Fruit fly (Drosophila melanogaster) whole organism, pupa: Measurements from ENCODE around the gene CG18641.

Experiments used
- CG10348 ChIP-seq: fragments of 200-800 bp; sonication (Bioruptor generic); IDR thresholded peaks from 2 replicates; pipeline ENCODE4 v1.3.6; 2022; ENCODE audit warnings: missing biosample characterization, missing genetic modification characterization
- CG12605 ChIP-seq: fragments of 200-800 bp; sonication (Bioruptor generic); IDR thresholded peaks from 2 replicates; pipeline ENCODE4 v1.3.6; 2022; ENCODE audit warnings: missing biosample characterization, missing genetic modification characterization
- CG13204 ChIP-seq: fragments of 200-800 bp; sonication (Bioruptor generic); optimal IDR thresholded peaks from 2 replicates; lab custom pipeline; 2018; ENCODE audit warnings: missing biosample characterization, mild to moderate bottlenecking, missing genetic modification characterization, moderate library complexity
- CG14655 ChIP-seq: fragments of 200-800 bp; sonication (Bioruptor generic); optimal IDR thresholded peaks from 3 replicates; lab custom pipeline; 2017; ENCODE audit warnings: mild to moderate bottlenecking, missing biosample characterization, missing genetic modification reagents, missing genetic modification characterization
- CG15710 ChIP-seq: fragments of 200-800 bp; sonication (Bioruptor generic); optimal IDR thresholded peaks from 2 replicates; lab custom pipeline; 2018; ENCODE audit warnings: missing biosample characterization, mild to moderate bottlenecking, missing genetic modification characterization, moderate library complexity
- CG17806 ChIP-seq: fragments of 200-800 bp; sonication (Bioruptor generic); optimal IDR thresholded peaks from 2 replicates; lab custom pipeline; 2018; ENCODE audit warnings: missing biosample characterization, mild to moderate bottlenecking, missing genetic modification characterization, moderate library complexity
- CG32121 ChIP-seq: fragments of 200-800 bp; sonication (Bioruptor generic); IDR thresholded peaks from 2 replicates; pipeline ENCODE4 v1.3.6; 2022; ENCODE audit warnings: missing biosample characterization, missing genetic modification characterization
- CG34367 ChIP-seq: fragments of 200-800 bp; sonication (Bioruptor generic); optimal IDR thresholded peaks from 2 replicates; lab custom pipeline; 2018; ENCODE audit warnings: missing biosample characterization, mild to moderate bottlenecking, missing genetic modification characterization
- CG4496 ChIP-seq: fragments of 200-800 bp; sonication (Bioruptor generic); IDR thresholded peaks from 3 replicates; pipeline ENCODE4 v1.3.6; 2022; ENCODE audit warnings: missing biosample characterization, missing genetic modification characterization
- CG8159 ChIP-seq: fragments of 200-800 bp; sonication (Bioruptor generic); optimal IDR thresholded peaks from 3 replicates; lab custom pipeline; 2018; ENCODE audit warnings: missing biosample characterization, mild to moderate bottlenecking, missing genetic modification characterization, moderate library complexity
- CG8301 ChIP-seq: fragments of 200-800 bp; sonication (Bioruptor generic); optimal IDR thresholded peaks from 2 replicates; lab custom pipeline; 2018; ENCODE audit warnings: missing biosample characterization, mild to moderate bottlenecking, missing genetic modification characterization
- CG9948 ChIP-seq: fragments of 200-800 bp; sonication (Bioruptor generic); optimal IDR thresholded peaks from 2 replicates; lab custom pipeline; 2018; ENCODE audit warnings: missing biosample characterization, mild to moderate bottlenecking, missing genetic modification characterization, moderate library complexity
- D1 ChIP-seq: fragments of 200-800 bp; sonication (Bioruptor generic); optimal IDR thresholded peaks from 2 replicates; lab custom pipeline; 2018; ENCODE audit warnings: missing biosample characterization, mild to moderate bottlenecking, missing genetic modification characterization, moderate library complexity
- EcR ChIP-seq: fragments of 200-800 bp; sonication (Bioruptor generic); optimal IDR thresholded peaks from 3 replicates; lab custom pipeline; 2019; ENCODE audit warnings: missing biosample characterization, missing genetic modification characterization, mild to moderate bottlenecking, moderate library complexity, missing genetic modification reagents
- Ets98B ChIP-seq: fragments of 200-800 bp; sonication (Bioruptor generic); IDR thresholded peaks from 2 replicates; pipeline ENCODE4 v1.3.6; 2022; ENCODE audit warnings: missing biosample characterization, missing genetic modification characterization
- Pif1A ChIP-seq: fragments of 200-800 bp; sonication (Bioruptor generic); optimal IDR thresholded peaks from 3 replicates; lab custom pipeline; 2016; ENCODE audit warnings: missing biosample characterization, missing genetic modification characterization
- Pif1B ChIP-seq: fragments of 200-800 bp; sonication (Bioruptor generic); optimal IDR thresholded peaks from 3 replicates; lab custom pipeline; 2016; ENCODE audit warnings: missing biosample characterization, missing genetic modification characterization
- Snoo ChIP-seq: fragments of 200-800 bp; sonication (Bioruptor generic); optimal IDR thresholded peaks from 3 replicates; lab custom pipeline; 2017; ENCODE audit warnings: missing biosample characterization, mild to moderate bottlenecking, missing genetic modification characterization, inconsistent platforms
- fd96Ca ChIP-seq: fragments of 200-800 bp; sonication (Bioruptor generic); IDR thresholded peaks from 3 replicates; pipeline ENCODE4 v1.3.6; 2022; ENCODE audit warnings: missing biosample characterization, missing genetic modification characterization
- gl ChIP-seq: fragments of 200-800 bp; sonication (Bioruptor generic); optimal IDR thresholded peaks from 2 replicates; lab custom pipeline; 2018; ENCODE audit warnings: missing biosample characterization, mild to moderate bottlenecking, missing genetic modification characterization
- rn ChIP-seq: fragments of 200-800 bp; sonication (Bioruptor generic); IDR thresholded peaks from 2 replicates; pipeline ENCODE4 v1.3.6; 2022; ENCODE audit warnings: missing biosample characterization, missing genetic modification characterization

Gene CG18641

DNA sequence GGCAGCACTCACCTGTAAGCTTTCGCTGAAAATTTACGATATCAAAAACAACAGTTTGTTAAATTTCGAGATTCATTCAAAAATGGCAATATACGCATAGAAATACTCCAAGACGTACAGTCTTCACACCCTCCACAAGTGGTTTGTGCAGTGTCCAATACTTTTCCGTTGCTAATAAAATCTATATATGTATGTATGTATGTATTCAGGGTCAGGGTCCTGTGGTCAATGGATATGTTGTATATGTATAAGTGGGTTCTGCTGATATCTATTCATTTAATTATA is 38.8 kb downstream of the CG18641 start:
- TF ChIP-seq EcR, result peak; percentile 94
- TF ChIP-seq CG15710 (tag; lab: Kevin White, UChicago), result no peak

DNA sequence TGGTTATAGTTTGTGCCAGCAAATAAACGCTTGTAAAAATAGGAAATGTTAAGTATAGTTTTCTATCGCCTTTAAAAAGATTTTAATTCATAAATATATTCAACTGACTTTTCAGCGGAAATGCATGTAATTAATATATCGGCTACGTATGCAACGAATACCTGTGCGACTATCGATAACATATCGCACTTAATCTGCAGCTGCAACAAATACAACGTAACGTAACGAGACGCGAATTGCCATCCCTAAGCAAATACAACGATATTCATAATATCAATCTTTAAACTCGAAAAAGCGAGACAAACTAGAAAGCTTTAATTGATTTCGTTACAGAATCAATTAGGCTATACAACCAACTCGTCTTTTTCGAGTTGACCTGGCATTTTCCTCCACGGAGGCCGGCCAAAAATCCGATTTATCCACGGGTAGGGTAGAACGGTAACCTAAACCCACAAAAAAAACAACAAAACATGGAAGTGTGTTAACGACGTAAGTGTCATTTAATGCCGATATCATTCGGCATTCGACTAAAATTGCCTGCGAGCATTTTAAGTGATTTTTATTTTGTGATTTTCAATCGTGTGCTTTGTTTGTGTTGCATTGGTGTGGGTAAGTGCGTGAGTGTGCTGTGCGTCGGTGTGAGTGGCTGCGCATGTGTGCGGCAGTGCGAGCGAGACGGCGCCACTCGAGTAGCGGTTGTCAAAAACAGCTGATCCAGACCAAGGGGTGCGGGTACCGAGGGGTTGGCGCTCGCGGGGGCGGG is 39.3 kb downstream of the CG18641 start, which contains the start of gene Atxn7:
Gene Atxn7, plus strand, starts transcription at position 187 of the 763 bp plus-strand sequence.
- TF ChIP-seq Ets98B (GFP tag; lab: Robert Waterston, UW) (peak; percentile 60), CG12605 (GFP tag; lab: Robert Waterston, UW) (peak; percentile 84), Pif1A (GFP tag; lab: Kevin White, UChicago) (peak; percentile 67), fd96Ca (GFP tag; lab: Robert Waterston, UW) (peak; percentile 59; the same call in 2 of the 3 replicates), CG10348 (GFP tag; lab: Robert Waterston, UW) (no peak), CG4496 (GFP tag; lab: Robert Waterston, UW) (peak; percentile 74; the same call in 2 of the 3 replicates), CG8159 (peak; percentile 29), Pif1B (peak; percentile 2), gl (tag; lab: Kevin White, UChicago) (no peak), D1 (tag; lab: Kevin White, UChicago) (no peak), CG32121 (GFP tag; lab: Robert Waterston, UW) (peak; percentile 66; the same call in 1 of the 2 replicates), CG14655 (GFP tag; lab: Kevin White, UChicago) (peak; percentile 13), CG34367 (tag; lab: Kevin White, UChicago) (peak; percentile 65), rn (no peak), EcR (no peak), CG8301 (tag; lab: Kevin White, UChicago) (peak; percentile 4), Snoo (tag; lab: Kevin White, UChicago) (peak; percentile 80), CG15710 (tag; lab: Kevin White, UChicago) (peak; percentile 43), CG9948 (tag; lab: Kevin White, UChicago) (no peak), CG13204 (GFP tag; lab: Kevin White, UChicago) (peak; percentile 17), CG17806 (tag; lab: Kevin White, UChicago) (peak; percentile 1)

DNA sequence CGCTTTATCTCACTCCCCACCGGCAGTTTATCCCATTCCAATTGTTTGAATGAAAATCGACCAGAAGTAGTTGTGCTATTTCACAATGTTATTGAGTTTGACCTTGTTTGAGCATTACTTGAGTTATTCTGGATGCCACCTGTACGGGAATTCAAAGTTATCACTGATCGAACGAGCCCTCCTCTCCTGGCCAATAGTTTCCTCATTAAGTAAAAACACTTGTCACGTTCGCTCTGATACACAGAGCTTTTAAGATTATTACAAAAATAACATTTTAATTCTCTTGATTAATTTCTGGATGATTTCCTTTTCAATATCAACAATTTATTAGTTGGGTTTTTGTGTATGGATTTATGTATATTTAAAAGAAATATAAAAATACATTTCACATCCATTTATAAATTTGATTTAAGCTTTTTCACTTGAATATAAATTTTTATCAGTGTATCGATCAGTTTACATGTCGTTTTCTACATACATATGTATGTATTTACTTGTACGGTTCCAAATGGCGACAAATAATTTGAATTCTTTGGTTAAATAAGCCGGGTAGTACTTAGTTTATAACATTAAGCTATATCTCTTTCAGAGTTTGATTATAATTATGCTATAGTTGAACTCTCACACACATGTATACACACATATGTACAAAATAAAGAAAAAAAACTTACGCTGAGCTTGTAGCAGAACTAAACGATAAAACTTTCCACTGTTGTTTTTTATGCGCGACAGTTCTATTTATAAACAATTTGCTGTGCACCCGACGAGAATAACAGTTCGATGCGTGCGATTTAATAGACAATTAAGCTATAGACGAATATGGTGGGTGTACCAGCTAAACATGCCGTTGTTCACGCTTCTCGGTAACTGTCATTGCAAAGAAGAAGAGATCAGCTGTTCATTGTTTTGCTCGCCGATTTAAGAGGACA is 41.0 kb downstream of the CG18641 start, which contains the start of the genes CG3609 and CG15390:
Gene CG3609, minus strand, starts transcription at position 810 of the 929 bp plus-strand sequence.
Gene CG15390, plus strand, starts transcription at position 896 of the 929 bp plus-strand sequence.
- TF ChIP-seq CG8159, result peak; percentile 49
- peak; percentile 59 for TF ChIP-seq CG13204 (GFP tag; lab: Kevin White, UChicago)
- peak; percentile 60 for TF ChIP-seq CG12605 (GFP tag; lab: Robert Waterston, UW)
- TF ChIP-seq CG4496 (GFP tag; lab: Robert Waterston, UW), result peak; percentile 91
- TF ChIP-seq gl (tag; lab: Kevin White, UChicago), result peak; percentile 72
- TF ChIP-seq CG15710 (tag; lab: Kevin White, UChicago), result peak; percentile 60
- TF ChIP-seq fd96Ca (GFP tag; lab: Robert Waterston, UW), result peak; percentile 85
- peak; percentile 88 for TF ChIP-seq Pif1B
- TF ChIP-seq Ets98B (GFP tag; lab: Robert Waterston, UW), result peak; percentile 89
- peak; percentile 54 for TF ChIP-seq CG14655 (GFP tag; lab: Kevin White, UChicago)
- peak; percentile 55 for TF ChIP-seq CG9948 (tag; lab: Kevin White, UChicago)
- TF ChIP-seq CG10348 (GFP tag; lab: Robert Waterston, UW), result no peak
- peak; percentile 54 for TF ChIP-seq CG17806 (tag; lab: Kevin White, UChicago)
- TF ChIP-seq CG34367 (tag; lab: Kevin White, UChicago), result peak; percentile 55
- TF ChIP-seq Pif1A (GFP tag; lab: Kevin White, UChicago), result peak; percentile 91
- peak; percentile 40 for TF ChIP-seq CG8301 (tag; lab: Kevin White, UChicago)
- peak; percentile 60 for TF ChIP-seq Snoo (tag; lab: Kevin White, UChicago)
- peak; percentile 30 for TF ChIP-seq EcR
- peak; percentile 78 for TF ChIP-seq CG32121 (GFP tag; lab: Robert Waterston, UW)
- TF ChIP-seq rn, result peak; percentile 51; the same call in 1 of the 2 replicates
- no peak for TF ChIP-seq D1 (tag; lab: Kevin White, UChicago)

DNA sequence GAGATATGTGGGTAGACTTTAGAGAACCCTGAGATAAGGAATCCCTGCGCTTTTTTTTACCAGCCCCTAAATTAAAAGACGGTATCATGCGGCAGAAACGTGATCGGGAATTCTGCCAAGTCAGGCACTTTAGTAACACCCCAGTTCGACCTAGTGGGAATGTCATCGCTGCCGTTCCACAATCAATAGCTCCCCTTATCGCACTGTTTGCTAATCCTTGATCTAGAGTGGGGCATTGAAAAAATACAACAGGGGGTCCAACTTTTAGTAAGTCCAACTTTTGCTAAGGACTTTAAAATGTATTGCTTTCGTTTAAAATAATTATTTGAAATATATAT is 43.0 kb downstream of the CG18641 start:
- no peak for TF ChIP-seq CG8301 (tag; lab: Kevin White, UChicago)
- no peak for TF ChIP-seq CG8159
- TF ChIP-seq CG12605 (GFP tag; lab: Robert Waterston, UW), result no peak
- no peak for TF ChIP-seq CG4496 (GFP tag; lab: Robert Waterston, UW)
- TF ChIP-seq CG9948 (tag; lab: Kevin White, UChicago), result no peak
- no peak for TF ChIP-seq CG17806 (tag; lab: Kevin White, UChicago)
- TF ChIP-seq Snoo (tag; lab: Kevin White, UChicago), result no peak
- TF ChIP-seq CG34367 (tag; lab: Kevin White, UChicago), result no peak
- no peak for TF ChIP-seq CG13204 (GFP tag; lab: Kevin White, UChicago)
- no peak for TF ChIP-seq CG15710 (tag; lab: Kevin White, UChicago)
- TF ChIP-seq gl (tag; lab: Kevin White, UChicago), result no peak
- no peak for TF ChIP-seq Ets98B (GFP tag; lab: Robert Waterston, UW)
- no peak for TF ChIP-seq rn
- no peak for TF ChIP-seq D1 (tag; lab: Kevin White, UChicago)
- no peak for TF ChIP-seq EcR
- TF ChIP-seq Pif1B, result no peak
